Worm (Caenorhabditis elegans) whole organism, L1 larva: Measurements from ENCODE around the gene wrt-9.

Experiments
- C34B4.2 ChIP-seq: sonication (generic microtip); optimal IDR thresholded peaks from 2 replicates; lab custom pipeline; 2017; ENCODE audit warnings: mild to moderate bottlenecking, missing genetic modification characterization, missing compliant biosample characterization
- aly-2 ChIP-seq: fragments of 150-350 bp; optimal IDR thresholded peaks from 2 replicates; lab custom pipeline; 2014; ENCODE audit warnings: missing biosample characterization, missing genetic modification characterization
- dsc-1 ChIP-seq: sonication (generic microtip); optimal IDR thresholded peaks from 2 replicates; lab custom pipeline; 2016; ENCODE audit warnings: mild to moderate bottlenecking, missing genetic modification characterization, missing compliant biosample characterization
- egl-27 ChIP-seq, 2 experiments: fragments of 150-350 bp in 1 of 2; sonication (generic microtip); optimal IDR thresholded peaks; 3 replicates each; lab custom pipeline; 2017 to 2018; ENCODE audit warnings: missing biosample characterization in 2 of 2, missing genetic modification characterization in 2 of 2, missing genetic modification reagents in 2 of 2
- lin-13 ChIP-seq: fragments of 150-350 bp; optimal IDR thresholded peaks from 2 replicates; lab custom pipeline; 2014; ENCODE audit warnings: missing biosample characterization, missing genetic modification reagents, missing genetic modification characterization
- lsy-2 ChIP-seq, 2 experiments: fragments of 150-350 bp; optimal IDR thresholded peaks; 2 replicates each; lab custom pipeline; 2014; ENCODE audit warnings: missing biosample characterization in 2 of 2, missing genetic modification characterization in 2 of 2
- pax-3 ChIP-seq: fragments of 200-800 bp; sonication (Bioruptor generic); optimal IDR thresholded peaks from 2 replicates; lab custom pipeline; 2018; ENCODE audit warnings: mild to moderate bottlenecking, missing genetic modification characterization, moderate library complexity, missing compliant biosample characterization
- skn-1 ChIP-seq: fragments of 150-350 bp; optimal IDR thresholded peaks from 2 replicates; lab custom pipeline; 2014; ENCODE audit warnings: missing biosample characterization, missing genetic modification characterization
- sox-4 ChIP-seq: sonication (generic microtip); optimal IDR thresholded peaks from 2 replicates; lab custom pipeline; 2016; ENCODE audit warnings: missing genetic modification characterization, missing compliant biosample characterization
- sup-37 ChIP-seq: fragments of 200-800 bp; sonication (Bioruptor generic); optimal IDR thresholded peaks from 2 replicates; lab custom pipeline; 2018; ENCODE audit warnings: mild to moderate bottlenecking, missing genetic modification characterization, missing compliant biosample characterization
- unc-62 ChIP-seq: fragments of 150-350 bp; optimal IDR thresholded peaks from 2 replicates; lab custom pipeline; 2014; ENCODE audit warnings: missing biosample characterization, missing genetic modification reagents, missing genetic modification characterization

DNA sequence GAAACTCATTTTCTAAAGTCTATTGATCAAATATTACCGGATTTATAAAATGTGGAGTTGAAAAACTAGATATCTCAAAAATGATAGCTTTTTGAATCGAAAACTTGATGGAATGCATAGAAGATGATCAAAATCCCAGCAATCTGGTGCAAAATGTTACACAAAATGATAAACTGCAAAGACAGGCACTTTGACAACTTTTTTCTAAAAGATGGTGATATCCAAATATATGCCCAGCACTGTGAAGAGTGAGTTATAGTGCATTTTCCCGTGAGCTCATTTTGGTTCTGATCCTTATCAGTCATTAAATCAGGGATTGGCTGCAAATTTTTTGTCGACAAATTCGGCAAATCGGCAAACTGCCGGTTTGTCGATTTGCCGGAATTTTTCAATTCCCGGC is 41.2 kb upstream of the wrt-9 start, which contains the start of gene K06A9.3:
- TF ChIP-seq unc-62 (no peak), aly-2 (no peak), C34B4.2 (tag; lab: Kevin White, UChicago) (no peak), skn-1 (tag; lab: Kevin White, UChicago) (no peak), sup-37 (GFP tag; lab: Kevin White, UChicago) (no peak), dsc-1 (tag; lab: Kevin White, UChicago) (no peak), pax-3 (no peak), lsy-2 (tag; optimal IDR thresholded peaks at IDR 0.05; lab: Kevin White, UChicago) (no peak), sox-4 (tag; lab: Kevin White, UChicago) (no peak), egl-27 (tag; optimal IDR thresholded peaks at IDR 0.05; lab: Kevin White, UChicago) (no peak), lin-13 (GFP tag; lab: Kevin White, UChicago) (no peak)
